Worm (Caenorhabditis elegans) whole organism, L3 larva: ENCODE measurements around the gene plr-1.

ENCODE experiments used
- ZK546.5 ChIP-seq: sonication (generic microtip); optimal IDR thresholded peaks from 2 replicates; lab custom pipeline; 2017; ENCODE audit warnings: missing biosample characterization, missing genetic modification characterization
- aly-2 ChIP-seq: fragments of 150-350 bp; optimal IDR thresholded peaks from 2 replicates; lab custom pipeline; 2014; ENCODE audit warnings: missing biosample characterization, missing genetic modification characterization
- ama-1 ChIP-seq: fragments of 150-350 bp; optimal IDR thresholded peaks from 2 replicates; lab custom pipeline; 2018
- ceh-28 ChIP-seq: fragments of 150-350 bp; optimal IDR thresholded peaks from 2 replicates; lab custom pipeline; 2014; ENCODE audit warnings: missing biosample characterization, missing genetic modification reagents, missing genetic modification characterization
- ceh-82 ChIP-seq: fragments of 150-350 bp; optimal IDR thresholded peaks from 2 replicates; lab custom pipeline; 2014; ENCODE audit warnings: missing biosample characterization, missing genetic modification characterization
- ceh-9 ChIP-seq: sonication (generic microtip); optimal IDR thresholded peaks from 2 replicates; lab custom pipeline; 2018; ENCODE audit warnings: missing biosample characterization, missing genetic modification characterization
- daf-12 ChIP-seq: fragments of 150-350 bp; optimal IDR thresholded peaks from 2 replicates; lab custom pipeline; 2014; ENCODE audit warnings: missing biosample characterization, missing genetic modification reagents, missing genetic modification characterization
- egl-27 ChIP-seq: sonication (generic microtip); optimal IDR thresholded peaks from 4 replicates; lab custom pipeline; 2017; ENCODE audit warnings: missing biosample characterization, missing genetic modification reagents, missing genetic modification characterization
- elt-1 ChIP-seq: fragments of 150-350 bp; optimal IDR thresholded peaks from 2 replicates; lab custom pipeline; 2014; ENCODE audit warnings: missing biosample characterization, missing genetic modification characterization
- elt-2 ChIP-seq: sonication (generic microtip); optimal IDR thresholded peaks from 2 replicates; lab custom pipeline; 2016; ENCODE audit warnings: missing genetic modification reagents, mild to moderate bottlenecking, missing genetic modification characterization, missing compliant biosample characterization
- eor-1 ChIP-seq, 2 experiments: fragments of 150-350 bp; optimal IDR thresholded peaks; 2 replicates each; lab custom pipeline; 2014 to 2018; ENCODE audit warnings: missing biosample characterization in 2 of 2, missing genetic modification characterization in 2 of 2
- fkh-10 ChIP-seq: sonication (generic microtip); optimal IDR thresholded peaks from 2 replicates; lab custom pipeline; 2017; ENCODE audit warnings: missing biosample characterization, missing genetic modification reagents, missing genetic modification characterization
- fkh-2 ChIP-seq: fragments of 150-350 bp; optimal IDR thresholded peaks from 2 replicates; lab custom pipeline; 2014; ENCODE audit warnings: missing biosample characterization, missing genetic modification reagents, missing genetic modification characterization
- hmg-11 ChIP-seq: sonication (generic microtip); optimal IDR thresholded peaks from 2 replicates; lab custom pipeline; 2016; ENCODE audit warnings: missing genetic modification characterization, missing compliant biosample characterization
- jun-1 ChIP-seq: fragments of 150-350 bp; optimal IDR thresholded peaks from 2 replicates; lab custom pipeline; 2014; ENCODE audit warnings: missing biosample characterization, missing genetic modification reagents, missing genetic modification characterization
- lin-15B ChIP-seq: fragments of 150-350 bp; optimal IDR thresholded peaks from 2 replicates; lab custom pipeline; 2014; ENCODE audit warnings: missing biosample characterization, missing genetic modification characterization
- lin-39 ChIP-seq: fragments of 150-350 bp; optimal IDR thresholded peaks from 2 replicates; lab custom pipeline; 2018; ENCODE audit warnings: missing biosample characterization, missing genetic modification reagents, missing genetic modification characterization
- lsy-12 ChIP-seq: sonication (generic microtip); optimal IDR thresholded peaks from 2 replicates; lab custom pipeline; 2016; ENCODE audit warnings: mild to moderate bottlenecking, missing genetic modification characterization, missing compliant biosample characterization
- mml-1 ChIP-seq: fragments of 150-350 bp; sonication (generic microtip); optimal IDR thresholded peaks from 3 replicates; lab custom pipeline; 2014; ENCODE audit warnings: missing biosample characterization, missing genetic modification characterization
- nfya-1 ChIP-seq: sonication (generic microtip); optimal IDR thresholded peaks from 2 replicates; lab custom pipeline; 2017; ENCODE audit warnings: missing genetic modification characterization, mild to moderate bottlenecking, missing compliant biosample characterization, antibody characterized with exemption, moderate library complexity; ENCODE audit not compliant: insufficient read depth
- nhr-11 ChIP-seq: fragments of 150-350 bp; optimal IDR thresholded peaks from 2 replicates; lab custom pipeline; 2014; ENCODE audit warnings: missing biosample characterization, missing genetic modification characterization
- nhr-12 ChIP-seq: fragments of 150-350 bp; optimal IDR thresholded peaks from 2 replicates; lab custom pipeline; 2014; ENCODE audit warnings: missing biosample characterization, missing genetic modification characterization
- nhr-23 ChIP-seq: fragments of 150-350 bp; optimal IDR thresholded peaks from 2 replicates; lab custom pipeline; 2014; ENCODE audit warnings: missing biosample characterization, missing genetic modification reagents, missing genetic modification characterization
- nhr-237 ChIP-seq: fragments of 150-350 bp; optimal IDR thresholded peaks from 2 replicates; lab custom pipeline; 2014; ENCODE audit warnings: missing biosample characterization, missing genetic modification characterization
- nhr-43 ChIP-seq: sonication (generic microtip); optimal IDR thresholded peaks from 2 replicates; lab custom pipeline; 2016; ENCODE audit warnings: mild to moderate bottlenecking, missing genetic modification characterization, missing compliant biosample characterization; ENCODE audit not compliant: poor library complexity, severe bottlenecking
- nhr-76 ChIP-seq: fragments of 150-350 bp; sonication (generic microtip); optimal IDR thresholded peaks from 5 replicates; lab custom pipeline; 2014; ENCODE audit warnings: missing biosample characterization, missing genetic modification characterization
- pha-4 ChIP-seq: fragments of 150-350 bp; optimal IDR thresholded peaks from 2 replicates; lab custom pipeline; 2014; ENCODE audit warnings: missing biosample characterization, missing genetic modification reagents, missing genetic modification characterization
- sea-2 ChIP-seq: fragments of 150-350 bp; sonication (generic microtip); optimal IDR thresholded peaks from 4 replicates; lab custom pipeline; 2014; ENCODE audit warnings: missing biosample characterization, missing genetic modification reagents, missing genetic modification characterization
- snpc-4 ChIP-seq: fragments of 150-350 bp; optimal IDR thresholded peaks from 2 replicates; lab custom pipeline; 2014; ENCODE audit warnings: missing biosample characterization, missing genetic modification characterization
- unc-62 ChIP-seq: fragments of 150-350 bp; sonication (generic microtip); optimal IDR thresholded peaks from 4 replicates; lab custom pipeline; 2014; ENCODE audit warnings: missing biosample characterization, missing genetic modification reagents, missing genetic modification characterization
- zag-1 ChIP-seq: fragments of 150-350 bp; optimal IDR thresholded peaks from 2 replicates; lab custom pipeline; 2014; ENCODE audit warnings: missing biosample characterization, missing genetic modification characterization
- ztf-11 ChIP-seq: fragments of 150-350 bp; optimal IDR thresholded peaks from 2 replicates; lab custom pipeline; 2014; ENCODE audit warnings: missing biosample characterization, missing genetic modification characterization
- ztf-4 ChIP-seq: fragments of 150-350 bp; optimal IDR thresholded peaks from 2 replicates; lab custom pipeline; 2014; ENCODE audit warnings: missing biosample characterization, missing genetic modification characterization

Gene plr-1

DNA sequence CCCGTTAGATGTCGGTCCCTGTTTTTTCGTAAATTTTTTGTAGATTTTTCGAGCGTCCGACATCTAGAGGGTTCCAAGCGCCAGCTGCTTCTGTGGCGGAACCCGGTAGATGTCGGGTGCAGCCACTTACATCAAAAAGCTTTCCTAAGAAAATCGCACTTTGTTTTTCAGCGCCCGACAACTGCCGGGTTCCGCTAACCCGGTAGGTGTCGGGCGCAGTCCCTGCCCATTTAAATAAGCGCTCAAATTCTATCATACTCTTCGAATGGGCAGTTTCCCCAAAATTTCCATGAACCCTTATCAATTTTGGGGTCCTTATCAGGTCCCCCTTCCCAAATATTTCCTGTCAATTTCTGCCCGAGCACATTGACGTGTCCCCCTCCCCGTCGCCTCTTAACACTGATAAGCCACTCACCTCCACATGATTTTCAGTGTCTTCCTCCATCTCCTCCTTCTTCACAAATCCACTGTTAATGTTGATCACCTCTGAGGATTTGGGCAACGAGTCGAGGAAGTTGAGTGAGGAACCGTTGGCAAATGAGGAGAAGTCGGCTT is 8.8 kb downstream of the plr-1 start:
- TF ChIP-seq ceh-9 (tag; lab: Kevin White, UChicago) (no peak), nhr-12 (tag; lab: Kevin White, UChicago) (no peak), fkh-2 (tag; lab: Kevin White, UChicago) (no peak), aly-2 (tag; lab: Kevin White, UChicago) (no peak), jun-1 (tag; lab: Kevin White, UChicago) (no peak), fkh-10 (no peak), snpc-4 (peak; percentile 18), eor-1 (tag; optimal IDR thresholded peaks at IDR 0.05; lab: Kevin White, UChicago) (no peak), ztf-4 (tag; lab: Kevin White, UChicago) (no peak), ZK546.5 (no peak), elt-2 (peak; percentile 90)

DNA sequence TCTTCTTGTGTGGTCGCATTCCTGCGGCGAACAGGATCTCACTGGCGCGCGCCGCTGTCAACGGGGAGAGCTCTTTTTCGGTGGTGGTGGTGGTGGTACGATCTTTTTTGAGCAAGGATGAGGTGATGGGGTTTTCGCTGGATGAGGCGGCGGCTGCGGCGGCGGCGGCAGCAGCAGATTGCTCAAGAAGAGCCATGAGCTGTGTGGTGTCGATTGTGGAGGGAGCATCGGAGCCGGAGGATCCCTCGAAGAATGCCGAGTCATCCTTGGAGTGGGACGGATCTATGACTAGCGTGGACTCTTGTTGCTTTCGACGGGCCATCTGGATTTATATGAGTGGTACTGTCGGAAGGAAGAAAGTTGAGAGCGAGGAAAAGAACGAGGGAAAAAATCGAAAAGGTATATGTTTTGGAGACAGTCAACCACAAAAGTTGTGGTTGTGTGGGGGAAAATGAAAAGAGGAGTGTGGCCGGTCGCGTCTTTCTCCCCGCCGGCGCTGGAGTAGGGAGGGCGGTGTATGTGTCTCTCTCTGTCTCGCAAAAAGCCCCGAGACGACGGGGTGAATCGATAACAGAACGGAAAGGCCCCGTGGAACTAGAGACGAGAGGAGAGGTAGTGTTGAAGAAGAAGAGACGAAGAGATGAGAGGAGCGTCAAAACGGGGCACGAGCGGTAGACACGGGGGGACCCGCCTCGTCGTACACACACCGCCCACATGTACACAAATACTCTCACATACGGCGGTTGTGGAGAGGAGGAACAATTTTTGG is 9.9 kb downstream of the plr-1 start:
- TF ChIP-seq daf-12 (tag; lab: Kevin White, UChicago) (no peak), elt-2 (peak; percentile 32), hmg-11 (peak; percentile 49), pha-4 (tag; lab: Kevin White, UChicago) (peak; percentile 13), ceh-28 (peak; percentile 7), nfya-1 (tag; lab: Kevin White, UChicago) (peak; percentile 42), lin-39 (tag; lab: Kevin White, UChicago) (peak; percentile 25), unc-62 (no peak)
- TF ChIP-seq, all 47 proteins: peak for 6

DNA sequence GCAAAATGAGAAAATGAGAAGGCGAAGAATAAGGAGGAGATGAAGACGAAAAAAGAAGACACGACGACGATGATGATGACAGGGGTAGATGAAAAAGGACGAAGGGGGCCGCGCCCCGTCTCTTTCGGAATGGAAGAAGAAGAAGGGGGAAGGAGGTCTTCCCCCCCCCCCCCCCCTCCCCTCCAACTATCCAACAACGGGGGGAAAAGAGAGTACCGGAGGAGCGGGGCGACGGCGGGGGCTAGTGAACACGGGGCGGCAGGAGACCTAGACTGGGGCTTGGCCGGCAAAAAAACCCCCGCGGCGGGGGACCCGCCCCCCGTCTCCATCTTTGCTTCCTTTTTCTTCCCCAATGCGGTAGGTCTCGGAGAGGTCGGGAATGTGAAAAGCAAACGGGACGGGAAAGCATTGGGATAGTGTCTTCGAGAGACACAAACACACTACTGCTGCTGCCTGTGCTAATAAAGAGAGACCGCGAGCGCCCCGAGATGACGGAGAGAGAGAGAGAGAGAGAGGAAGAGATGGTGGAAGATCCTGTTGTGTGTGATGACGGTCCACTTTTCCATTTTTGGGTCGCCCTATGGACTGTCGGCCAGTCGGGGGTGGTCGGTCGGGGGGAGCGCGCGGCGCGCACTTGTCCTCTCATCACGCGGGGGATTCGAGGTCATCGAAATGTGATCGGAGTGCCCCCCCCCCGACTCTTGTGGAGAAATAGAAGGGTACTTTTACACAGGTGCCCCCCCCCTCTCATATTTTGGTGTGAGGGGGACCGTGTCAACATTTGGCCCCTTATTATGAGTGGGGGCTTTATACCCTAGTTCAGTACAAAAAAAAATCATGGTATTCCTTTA is 11.2 kb downstream of the plr-1 start:
- TF ChIP-seq pha-4 (tag; lab: Kevin White, UChicago) = peak; percentile 20
- no peak for TF ChIP-seq ceh-9 (tag; lab: Kevin White, UChicago)
- no peak for TF ChIP-seq nhr-43
- no peak for TF ChIP-seq nhr-11 (tag; lab: Kevin White, UChicago)
- no peak for TF ChIP-seq lsy-12 (tag; lab: Kevin White, UChicago)
- TF ChIP-seq nhr-12 (tag; lab: Kevin White, UChicago) = no peak
- TF ChIP-seq nfya-1 (tag; lab: Kevin White, UChicago) = peak; percentile 5
- peak; percentile 45 for TF ChIP-seq hmg-11
- peak; percentile 57 for TF ChIP-seq nhr-23 (tag; lab: Kevin White, UChicago)
- no peak for TF ChIP-seq nhr-237 (tag; lab: Kevin White, UChicago)
- TF ChIP-seq fkh-2 (tag; lab: Kevin White, UChicago) = no peak
- TF ChIP-seq snpc-4 = no peak
- no peak for TF ChIP-seq ceh-82
- no peak for TF ChIP-seq egl-27 (tag; lab: Kevin White, UChicago)
- no peak for TF ChIP-seq ama-1
- no peak for TF ChIP-seq sea-2 (GFP tag; lab: Kevin White, UChicago)

DNA sequence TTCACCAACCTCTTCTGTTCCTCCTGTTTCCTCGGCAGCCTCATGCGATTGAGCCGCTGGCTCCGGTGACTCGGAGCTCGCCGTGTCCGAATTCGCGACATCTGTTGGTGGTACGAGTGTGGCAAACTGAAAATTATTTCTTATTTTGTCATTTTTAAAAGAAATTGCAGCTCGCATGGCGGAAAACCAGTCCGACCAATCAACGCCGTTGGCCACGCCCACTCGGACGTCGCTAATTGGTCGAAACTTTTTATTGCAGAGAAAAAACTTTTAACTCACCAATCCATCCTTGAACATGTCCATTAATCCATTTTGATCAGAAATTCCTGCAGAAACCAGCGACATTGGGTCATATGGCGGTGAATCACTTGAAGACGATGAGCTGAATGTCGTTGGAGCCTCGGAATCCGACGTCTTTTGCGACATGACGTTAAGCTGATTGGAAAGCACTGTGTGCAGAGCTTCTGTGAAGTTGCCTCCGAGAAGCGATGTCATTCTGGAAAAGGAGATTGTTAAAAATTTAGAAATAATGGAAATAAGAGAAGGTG is 13.7 kb downstream of the plr-1 start, which contains the start of gene bed-2:
bed-2 (minus strand) TSS at position 498 of the 548 bp plus-strand sequence.
- TF ChIP-seq lin-15B (tag; lab: Kevin White, UChicago) (no peak), nfya-1 (tag; lab: Kevin White, UChicago) (peak; percentile 91)

DNA sequence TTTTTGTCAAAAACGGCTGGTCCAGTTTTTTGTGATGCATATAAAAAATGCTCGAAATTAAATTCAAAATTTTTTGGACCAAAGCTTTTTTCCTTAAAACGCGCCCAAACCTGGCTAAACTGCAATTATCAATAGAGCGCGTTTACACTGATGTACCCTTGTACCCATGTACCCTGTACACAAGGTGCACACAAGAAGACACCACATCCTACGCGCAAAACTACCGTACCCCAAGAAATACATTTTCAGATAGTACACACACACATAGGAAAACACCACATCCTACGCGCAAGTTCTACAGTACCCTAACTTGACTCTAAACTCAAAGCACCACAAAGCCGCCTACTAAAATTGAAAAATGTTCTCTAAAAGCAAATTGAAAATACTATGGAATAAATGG is 14.7 kb downstream of the plr-1 start:
- TF ChIP-seq daf-12 (tag; lab: Kevin White, UChicago) = no peak
- no peak for TF ChIP-seq nhr-23 (tag; lab: Kevin White, UChicago)
- no peak for TF ChIP-seq ztf-11 (tag; lab: Kevin White, UChicago)
- no peak for TF ChIP-seq nhr-76 (tag; lab: Kevin White, UChicago)
- TF ChIP-seq ztf-4 (tag; lab: Kevin White, UChicago) = no peak
- no peak for TF ChIP-seq nhr-237 (tag; lab: Kevin White, UChicago)
- no peak for TF ChIP-seq ceh-28
- TF ChIP-seq hmg-11 = no peak
- no peak for TF ChIP-seq mml-1 (tag; lab: Kevin White, UChicago)
- no peak for TF ChIP-seq ZK546.5
- TF ChIP-seq elt-1 (tag; lab: Kevin White, UChicago) = no peak
- no peak for TF ChIP-seq zag-1 (tag; lab: Kevin White, UChicago)
- TF ChIP-seq, all 47 proteins: peak for 0
